Fruit fly (Drosophila melanogaster) Kc167 (cell line): Measurements from ENCODE around the gene CG42588.

Experiments
- Myc ChIP-seq: fragments of >200 bp; optimal IDR thresholded peaks from 2 replicates; lab custom pipeline; 2017; ENCODE audit warnings: missing external identifiers
- Sin3A ChIP-seq: fragments of >200 bp; optimal IDR thresholded peaks from 2 replicates; lab custom pipeline; 2018; ENCODE audit warnings: missing external identifiers
- h ChIP-seq: fragments of >200 bp; optimal IDR thresholded peaks from 3 replicates; lab custom pipeline; 2018; ENCODE audit warnings: missing external identifiers
- insv ChIP-seq: fragments of >200 bp; optimal IDR thresholded peaks from 3 replicates; lab custom pipeline; 2018; ENCODE audit warnings: missing external identifiers
- psq ChIP-seq: fragments of >200 bp; optimal IDR thresholded peaks from 2 replicates; lab custom pipeline; 2017; ENCODE audit warnings: missing external identifiers
- ttk ChIP-seq: sonication (Bioruptor generic); optimal IDR thresholded peaks from 2 replicates; lab custom pipeline; 2017; ENCODE audit warnings: missing external identifiers

Gene CG42588

dm6 chr3L:12815756-12816155 is 1.7 kb downstream of the CG42588 start:
- TF ChIP-seq ttk (no peak), h (lab: Kevin White, UChicago) (no peak), insv (no peak), Myc (lab: Kevin White, UChicago) (no peak), psq (no peak), Sin3A (lab: Kevin White, UChicago) (no peak)

dm6 chr3L:12827705-12828104 is 13.7 kb downstream of the CG42588 start:
- TF ChIP-seq h (lab: Kevin White, UChicago) (no peak), psq (no peak), insv (no peak), Myc (lab: Kevin White, UChicago) (no peak), Sin3A (lab: Kevin White, UChicago) (no peak), ttk (no peak)

dm6 chr3L:12828532-12828931 is 14.5 kb downstream of the CG42588 start:
- TF ChIP-seq ttk (no peak), insv (no peak), Sin3A (lab: Kevin White, UChicago) (no peak), Myc (lab: Kevin White, UChicago) (no peak), psq (no peak), h (lab: Kevin White, UChicago) (no peak)

- TF ChIP-seq Sin3A (lab: Kevin White, UChicago) (no peak), Myc (lab: Kevin White, UChicago) (no peak), ttk (no peak), insv (no peak), h (lab: Kevin White, UChicago) (no peak), psq (no peak)
Observed at dm6 chr3L:12830416-12830815, 16.4 kb downstream of the CG42588 start.

- TF ChIP-seq Myc (lab: Kevin White, UChicago) (no peak), psq (no peak), h (lab: Kevin White, UChicago) (no peak), Sin3A (lab: Kevin White, UChicago) (no peak), ttk (no peak), insv (no peak)
Observed at dm6 chr3L:12831290-12831952, 17.4 kb downstream of the CG42588 start.

- TF ChIP-seq Myc (lab: Kevin White, UChicago) (no peak), ttk (no peak), Sin3A (lab: Kevin White, UChicago) (no peak), psq (no peak), insv (no peak), h (lab: Kevin White, UChicago) (no peak)
Observed at dm6 chr3L:12832355-12832881, 18.4 kb downstream of the CG42588 start.

- TF ChIP-seq h (lab: Kevin White, UChicago) (no peak), Myc (lab: Kevin White, UChicago) (no peak), Sin3A (lab: Kevin White, UChicago) (no peak), psq (no peak), insv (no peak), ttk (no peak)
Observed at dm6 chr3L:12833354-12833753, 19.3 kb downstream of the CG42588 start.

dm6 chr3L:12833864-12834525 is 19.9 kb downstream of the CG42588 start:
- TF ChIP-seq h (lab: Kevin White, UChicago) (no peak), ttk (no peak), Sin3A (lab: Kevin White, UChicago) (no peak), insv (no peak), Myc (lab: Kevin White, UChicago) (no peak), psq (no peak)

- TF ChIP-seq Sin3A (lab: Kevin White, UChicago), result no peak
Observed at dm6 chr3L:12834526-12835213, 20.6 kb downstream of the CG42588 start.

- no peak for TF ChIP-seq Myc (lab: Kevin White, UChicago)
- no peak for TF ChIP-seq h (lab: Kevin White, UChicago)
- no peak for TF ChIP-seq psq
- TF ChIP-seq insv, result no peak
- TF ChIP-seq ttk, result no peak
- TF ChIP-seq Sin3A (lab: Kevin White, UChicago), result no peak
Observed at dm6 chr3L:12835511-12836479, 21.7 kb downstream of the CG42588 start.

dm6 chr3L:12837196-12837720 is 23.2 kb downstream of the CG42588 start:
- TF ChIP-seq psq, result no peak
- TF ChIP-seq Myc (lab: Kevin White, UChicago), result no peak
- no peak for TF ChIP-seq h (lab: Kevin White, UChicago)
- TF ChIP-seq insv, result no peak
- TF ChIP-seq ttk, result no peak
- TF ChIP-seq Sin3A (lab: Kevin White, UChicago), result no peak
